Fruit fly (Drosophila melanogaster): Measurements from ENCODE around the gene CG33272.

DNA sequence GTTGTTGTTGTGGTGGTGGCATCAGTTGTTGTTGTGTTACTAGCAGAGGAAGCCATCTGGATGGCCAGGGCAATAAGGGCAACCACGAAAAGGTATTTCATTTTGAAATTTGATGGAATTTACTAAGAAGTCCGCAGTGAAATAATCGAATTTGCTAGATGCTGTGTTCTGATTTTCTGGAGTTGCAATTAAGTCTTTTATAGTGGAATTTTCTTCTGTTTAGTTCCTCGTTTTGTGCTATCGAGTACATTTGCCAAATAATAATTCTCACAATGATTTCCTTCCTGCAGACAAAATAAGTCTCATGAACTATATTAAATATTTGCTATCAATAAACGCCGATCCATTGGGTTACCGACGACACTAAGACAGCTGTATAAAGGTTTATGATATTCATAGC, at the start of gene CG33272:
- TF ChIP-seq Optix (GFP tag; IDR thresholded peaks at IDR 0.05) (no peak), gcm (GFP tag; optimal IDR thresholded peaks at IDR 0.05) (no peak), luna (GFP tag; optimal IDR thresholded peaks at IDR 0.05) (no peak), Hr39 (optimal IDR thresholded peaks at IDR 0.05) (no peak), CG9727 (GFP tag; optimal IDR thresholded peaks at IDR 0.05) (no peak), CG7372 (GFP tag; IDR thresholded peaks at IDR 0.05) (no peak), Tbp (GFP tag; optimal IDR thresholded peaks at IDR 0.05) (no peak), cwo (GFP tag; optimal IDR thresholded peaks at IDR 0.05) (no peak), HmgD (GFP tag; optimal IDR thresholded peaks at IDR 0.05) (no peak), pnt (GFP tag; optimal IDR thresholded peaks at IDR 0.05) (no peak), ara (GFP tag; IDR thresholded peaks at IDR 0.05) (no peak), bcd (GFP tag; optimal IDR thresholded peaks at IDR 0.05) (no peak)
